Worm (Caenorhabditis elegans) whole organism, L1 larva: ENCODE results near the gene ssq-1.

Experiments
- C04F5.9 ChIP-seq: sonication (generic microtip); optimal IDR thresholded peaks from 2 replicates; lab custom pipeline; 2016; ENCODE audit warnings: missing genetic modification characterization, missing compliant biosample characterization
- C16A3.4 ChIP-seq: fragments of 150-350 bp; optimal IDR thresholded peaks from 2 replicates; lab custom pipeline; 2014; ENCODE audit warnings: missing biosample characterization, missing genetic modification characterization
- aly-2 ChIP-seq: fragments of 150-350 bp; optimal IDR thresholded peaks from 2 replicates; lab custom pipeline; 2014; ENCODE audit warnings: missing biosample characterization, missing genetic modification characterization
- ceh-63 ChIP-seq: fragments of 200-800 bp; sonication (Bioruptor generic); optimal IDR thresholded peaks from 2 replicates; lab custom pipeline; 2018; ENCODE audit warnings: mild to moderate bottlenecking, missing genetic modification characterization, missing compliant biosample characterization
- ceh-8 ChIP-seq: fragments of 200-800 bp; sonication (Bioruptor generic); optimal IDR thresholded peaks from 2 replicates; lab custom pipeline; 2018; ENCODE audit warnings: mild to moderate bottlenecking, missing genetic modification characterization, moderate library complexity, missing compliant biosample characterization
- ceh-88 ChIP-seq: fragments of 200-800 bp; sonication (Bioruptor generic); IDR thresholded peaks from 2 replicates; pipeline ENCODE4 v1.3.6; 2022; ENCODE audit warnings: missing genetic modification characterization, missing compliant biosample characterization
- dpl-1 ChIP-seq, 3 experiments: fragments of 150-350 bp in 2 of 3; sonication (generic microtip) in 1 of 3; optimal IDR thresholded peaks; 2 replicates each; lab custom pipeline; 2014 to 2017; ENCODE audit warnings: missing biosample characterization in 3 of 3, missing genetic modification characterization in 3 of 3, missing genetic modification reagents in 3 of 3
- dsc-1 ChIP-seq: sonication (generic microtip); optimal IDR thresholded peaks from 2 replicates; lab custom pipeline; 2016; ENCODE audit warnings: mild to moderate bottlenecking, missing genetic modification characterization, missing compliant biosample characterization
- efl-1 ChIP-seq, 4 experiments: fragments of 150-350 bp; optimal IDR thresholded peaks in 3 of 4; peaks in 1 of 4; 1 replicate in 1 of 4; 2 replicates in 3 of 4; lab custom pipeline; 2014; ENCODE audit warnings: missing biosample characterization in 2 of 4, missing genetic modification characterization in 2 of 4, missing genetic modification reagents in 2 of 4
- egl-27 ChIP-seq, 2 experiments: fragments of 150-350 bp in 1 of 2; sonication (generic microtip); optimal IDR thresholded peaks; 3 replicates each; lab custom pipeline; 2017 to 2018; ENCODE audit warnings: missing biosample characterization in 2 of 2, missing genetic modification characterization in 2 of 2, missing genetic modification reagents in 2 of 2
- ets-5 ChIP-seq: fragments of 200-800 bp; sonication (Bioruptor generic); IDR thresholded peaks from 2 replicates; pipeline ENCODE4 v1.3.6; 2022; ENCODE audit warnings: missing genetic modification characterization, missing compliant biosample characterization
- fkh-10 ChIP-seq: sonication (generic microtip); optimal IDR thresholded peaks from 2 replicates; lab custom pipeline; 2017; ENCODE audit warnings: missing biosample characterization, missing genetic modification reagents, missing genetic modification characterization
- fkh-8 ChIP-seq: sonication (generic microtip); optimal IDR thresholded peaks from 2 replicates; lab custom pipeline; 2016; ENCODE audit warnings: mild to moderate bottlenecking, missing genetic modification characterization, missing compliant biosample characterization
- fos-1 ChIP-seq: fragments of 150-350 bp; optimal IDR thresholded peaks from 2 replicates; lab custom pipeline; 2014; ENCODE audit warnings: missing biosample characterization, missing genetic modification characterization
- hlh-17 ChIP-seq: fragments of 200-800 bp; sonication (Bioruptor generic); optimal IDR thresholded peaks from 2 replicates; lab custom pipeline; 2018; ENCODE audit warnings: missing genetic modification characterization, mild to moderate bottlenecking, missing compliant biosample characterization, moderate library complexity, borderline replicate concordance
- hlh-4 ChIP-seq: sonication (generic microtip); optimal IDR thresholded peaks from 2 replicates; lab custom pipeline; 2016; ENCODE audit warnings: mild to moderate bottlenecking, missing genetic modification characterization, missing compliant biosample characterization
- hpl-2 ChIP-seq: fragments of 150-350 bp; optimal IDR thresholded peaks from 2 replicates; lab custom pipeline; 2014; ENCODE audit warnings: missing biosample characterization, missing genetic modification reagents, missing genetic modification characterization
- jun-1 ChIP-seq: fragments of 150-350 bp; optimal IDR thresholded peaks from 2 replicates; lab custom pipeline; 2014; ENCODE audit warnings: missing biosample characterization, missing genetic modification reagents, missing genetic modification characterization
- lin-14 ChIP-seq: fragments of 200-800 bp; sonication (Bioruptor generic); optimal IDR thresholded peaks from 2 replicates; lab custom pipeline; 2018; ENCODE audit warnings: mild to moderate bottlenecking, missing genetic modification characterization, moderate library complexity, missing compliant biosample characterization
- lin-15B ChIP-seq: fragments of 150-350 bp; sonication (generic microtip); optimal IDR thresholded peaks from 3 replicates; lab custom pipeline; 2014; ENCODE audit warnings: missing biosample characterization, missing genetic modification characterization
- lin-35 ChIP-seq, 2 experiments: fragments of 150-350 bp; optimal IDR thresholded peaks; 2 replicates each; lab custom pipeline; 2014; ENCODE audit warnings: missing biosample characterization in 2 of 2, missing genetic modification characterization in 2 of 2, missing genetic modification reagents in 2 of 2
- lir-3 ChIP-seq: sonication (generic microtip); optimal IDR thresholded peaks from 2 replicates; lab custom pipeline; 2016; ENCODE audit warnings: mild to moderate bottlenecking, missing genetic modification characterization, moderate library complexity, missing compliant biosample characterization; ENCODE audit not compliant: poor library complexity
- mab-9 ChIP-seq: fragments of 200-800 bp; sonication (Bioruptor generic); IDR thresholded peaks from 2 replicates; pipeline ENCODE4 v1.3.6; 2022; ENCODE audit warnings: missing genetic modification reagents, missing genetic modification characterization, missing compliant biosample characterization
- mep-1 ChIP-seq: fragments of 150-350 bp; optimal IDR thresholded peaks from 2 replicates; lab custom pipeline; 2014; ENCODE audit warnings: missing biosample characterization, missing genetic modification characterization
- nhr-12 ChIP-seq: sonication (generic microtip); optimal IDR thresholded peaks from 2 replicates; lab custom pipeline; 2017; ENCODE audit warnings: missing biosample characterization, missing genetic modification characterization
- nhr-19 ChIP-seq: fragments of 200-800 bp; sonication (Bioruptor generic); conservative IDR thresholded peaks from 2 replicates; pipeline ENCODE4 v1.3.6; 2022; ENCODE audit warnings: missing genetic modification characterization, missing compliant biosample characterization
- nhr-237 ChIP-seq: fragments of 150-350 bp; optimal IDR thresholded peaks from 2 replicates; lab custom pipeline; 2014; ENCODE audit warnings: missing biosample characterization, missing genetic modification characterization
- nhr-28 ChIP-seq: fragments of 150-350 bp; optimal IDR thresholded peaks from 2 replicates; lab custom pipeline; 2014; ENCODE audit warnings: missing biosample characterization, missing genetic modification characterization
- nhr-71 ChIP-seq: sonication (generic microtip); optimal IDR thresholded peaks from 2 replicates; lab custom pipeline; 2016; ENCODE audit warnings: mild to moderate bottlenecking, missing genetic modification characterization, moderate library complexity, missing compliant biosample characterization
- nhr-76 ChIP-seq: sonication (generic microtip); optimal IDR thresholded peaks from 2 replicates; lab custom pipeline; 2017; ENCODE audit warnings: missing biosample characterization, missing genetic modification characterization
- nhr-77 ChIP-seq: fragments of 150-350 bp; optimal IDR thresholded peaks from 2 replicates; lab custom pipeline; 2014; ENCODE audit warnings: missing biosample characterization, missing genetic modification characterization
- nhr-85 ChIP-seq: sonication (generic microtip); peaks from one replicate; lab custom pipeline; 2016; ENCODE audit warnings: missing genetic modification characterization, inconsistent platforms, missing compliant biosample characterization
- nhr-90 ChIP-seq: sonication (generic microtip); optimal IDR thresholded peaks from 2 replicates; lab custom pipeline; 2016; ENCODE audit warnings: mild to moderate bottlenecking, missing genetic modification characterization, missing compliant biosample characterization; ENCODE audit not compliant: poor library complexity
- pax-3 ChIP-seq: fragments of 200-800 bp; sonication (Bioruptor generic); optimal IDR thresholded peaks from 2 replicates; lab custom pipeline; 2018; ENCODE audit warnings: mild to moderate bottlenecking, missing genetic modification characterization, moderate library complexity, missing compliant biosample characterization
- pqm-1 ChIP-seq: sonication (generic microtip); optimal IDR thresholded peaks from 3 replicates; lab custom pipeline; 2017; ENCODE audit warnings: missing biosample characterization, missing genetic modification characterization
- skn-1 ChIP-seq: fragments of 150-350 bp; optimal IDR thresholded peaks from 2 replicates; lab custom pipeline; 2014; ENCODE audit warnings: missing biosample characterization, missing genetic modification characterization
- snu-23 ChIP-seq: sonication (generic microtip); optimal IDR thresholded peaks from 2 replicates; lab custom pipeline; 2016; ENCODE audit warnings: missing genetic modification characterization, missing compliant biosample characterization
- sox-4 ChIP-seq: sonication (generic microtip); optimal IDR thresholded peaks from 2 replicates; lab custom pipeline; 2016; ENCODE audit warnings: missing genetic modification characterization, missing compliant biosample characterization
- sptf-1 ChIP-seq: fragments of 150-350 bp; optimal IDR thresholded peaks from 2 replicates; lab custom pipeline; 2014; ENCODE audit warnings: missing biosample characterization, missing genetic modification characterization
- sup-37 ChIP-seq: fragments of 200-800 bp; sonication (Bioruptor generic); optimal IDR thresholded peaks from 2 replicates; lab custom pipeline; 2018; ENCODE audit warnings: mild to moderate bottlenecking, missing genetic modification characterization, missing compliant biosample characterization
- swsn-7 ChIP-seq: sonication (generic microtip); optimal IDR thresholded peaks from 2 replicates; lab custom pipeline; 2016; ENCODE audit warnings: missing genetic modification characterization, missing compliant biosample characterization
- tbx-2 ChIP-seq: sonication (generic microtip); optimal IDR thresholded peaks from 2 replicates; lab custom pipeline; 2016; ENCODE audit warnings: missing genetic modification characterization, missing compliant biosample characterization
- unc-130 ChIP-seq: fragments of 150-350 bp; optimal IDR thresholded peaks from 2 replicates; lab custom pipeline; 2017; ENCODE audit warnings: missing biosample characterization, missing genetic modification characterization, inconsistent platforms
- vab-15 ChIP-seq: sonication (generic microtip); optimal IDR thresholded peaks from 2 replicates; lab custom pipeline; 2017; ENCODE audit warnings: missing genotype, mild to moderate bottlenecking, missing genetic modification characterization, missing compliant biosample characterization
- zag-1 ChIP-seq: fragments of 150-350 bp; optimal IDR thresholded peaks from 2 replicates; lab custom pipeline; 2014; ENCODE audit warnings: missing biosample characterization, missing genetic modification characterization
- ztf-11 ChIP-seq, 2 experiments: sonication (generic microtip); optimal IDR thresholded peaks; 2 replicates each; lab custom pipeline; 2016 to 2017; ENCODE audit warnings: missing genetic modification characterization in 2 of 2, missing biosample characterization in 1 of 2, missing compliant biosample characterization in 1 of 2

ssq-1 gene

DNA sequence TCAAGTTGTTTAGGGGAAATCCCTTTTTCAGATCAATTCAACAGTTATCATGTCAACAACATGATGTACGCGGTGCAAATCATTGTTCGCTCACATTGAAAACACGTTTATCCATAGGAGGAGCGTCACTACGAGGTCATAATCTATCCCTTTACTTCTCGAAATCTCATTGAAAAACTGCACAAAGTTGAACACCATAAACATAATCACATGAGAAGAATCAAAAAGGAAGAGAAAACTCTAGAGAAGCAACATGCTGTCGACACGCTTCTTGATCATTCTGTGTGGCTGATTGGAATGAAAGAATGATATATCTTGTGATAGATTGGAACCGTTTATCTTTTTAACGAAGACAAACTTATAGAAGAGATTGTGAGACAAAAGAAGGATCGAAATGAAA is 15.6 kb downstream of the ssq-1 start (continued):
- TF ChIP-seq tbx-2 (peak; percentile 84), lir-3 (peak; percentile 56), nhr-71 (tag; lab: Kevin White, UChicago) (peak; percentile 93), ets-5 (no peak), efl-1 (optimal IDR thresholded peaks at IDR 0.05; lab: Kevin White, UChicago) (peak in 1 of 2 experiments; percentile 17), efl-1 (GFP tag; optimal IDR thresholded peaks at IDR 0.05 in 1 of 2; lab: Kevin White, UChicago) (peak in 1 of 2 experiments; percentile 94), lin-35 (GFP tag; optimal IDR thresholded peaks at IDR 0.05; lab: Kevin White, UChicago) (peak in 1 of 2 experiments; percentile 74), nhr-19 (GFP tag; lab: Robert Waterston, UW) (peak; percentile 87), jun-1 (tag; lab: Kevin White, UChicago) (no peak), zag-1 (tag; lab: Kevin White, UChicago) (no peak), nhr-90 (tag; lab: Kevin White, UChicago) (peak; percentile 87), C04F5.9 (tag; lab: Kevin White, UChicago) (no peak), nhr-76 (tag; lab: Kevin White, UChicago) (no peak), pax-3 (no peak), fkh-10 (no peak), nhr-12 (tag; lab: Kevin White, UChicago) (no peak), hlh-4 (tag; lab: Kevin White, UChicago) (no peak), snu-23 (GFP tag; lab: Kevin White, UChicago) (peak; percentile 86), egl-27 (tag; optimal IDR thresholded peaks at IDR 0.05; lab: Kevin White, UChicago) (no peak), nhr-28 (tag; lab: Kevin White, UChicago) (no peak), nhr-85 (peak; percentile 98), nhr-77 (tag; lab: Kevin White, UChicago) (no peak), mab-9 (GFP tag; lab: Robert Waterston, UW) (no peak), nhr-237 (tag; lab: Kevin White, UChicago) (no peak), skn-1 (tag; lab: Kevin White, UChicago) (no peak), ceh-8 (GFP tag; lab: Kevin White, UChicago) (no peak), mep-1 (tag; lab: Kevin White, UChicago) (peak; percentile 53), fkh-8 (tag; lab: Kevin White, UChicago) (no peak), sptf-1 (tag; lab: Kevin White, UChicago) (no peak), ztf-11 (tag; optimal IDR thresholded peaks at IDR 0.05; lab: Kevin White, UChicago) (no peak), ceh-88 (GFP tag; lab: Robert Waterston, UW) (0 out of 2 replicates have a peak, but pooled peaks have one; percentile 21), sup-37 (GFP tag; lab: Kevin White, UChicago) (no peak), pqm-1 (tag; lab: Kevin White, UChicago) (no peak), swsn-7 (tag; lab: Kevin White, UChicago) (no peak), dsc-1 (tag; lab: Kevin White, UChicago) (no peak), lin-15B (tag; lab: Kevin White, UChicago) (no peak), ceh-63 (no peak), aly-2 (tag; lab: Kevin White, UChicago) (no peak), sox-4 (tag; lab: Kevin White, UChicago) (no peak), hlh-17 (no peak), hpl-2 (GFP tag; lab: Kevin White, UChicago) (no peak), vab-15 (tag; lab: Kevin White, UChicago) (no peak), unc-130 (tag; lab: Kevin White, UChicago) (peak; percentile 89), C16A3.4 (tag; lab: Kevin White, UChicago) (peak; percentile 44)

DNA sequence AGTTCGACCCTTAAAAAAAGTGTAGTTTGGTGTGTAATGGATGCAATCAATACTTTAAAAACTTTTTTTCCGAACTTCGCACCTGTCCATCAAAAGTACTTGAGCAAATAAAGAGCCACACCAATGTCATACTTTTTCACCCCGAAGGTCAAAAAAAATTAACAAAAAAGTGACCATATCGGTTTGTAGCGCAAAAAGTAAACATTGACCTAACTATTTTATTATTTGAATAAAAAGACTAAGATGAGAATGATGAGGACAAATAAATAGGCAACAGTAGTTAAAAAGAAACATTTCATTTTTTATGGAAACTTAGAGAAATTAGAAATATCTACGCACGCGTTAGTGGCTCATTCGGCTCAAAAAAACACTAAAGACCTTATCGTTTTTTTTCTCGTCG is 17.0 kb downstream of the ssq-1 start:
- TF ChIP-seq lin-14 (GFP tag; lab: Kevin White, UChicago) (peak; percentile 31), nhr-76 (tag; lab: Kevin White, UChicago) (no peak), fos-1 (tag; lab: Kevin White, UChicago) (no peak), vab-15 (tag; lab: Kevin White, UChicago) (no peak), dpl-1 (GFP tag; optimal IDR thresholded peaks at IDR 0.05; lab: Kevin White, UChicago) (no peak), tbx-2 (peak; percentile 45), nhr-77 (tag; lab: Kevin White, UChicago) (peak; percentile 16)
